Worm (Caenorhabditis elegans) whole organism, L4 larva: ENCODE results near the gene exc-1.

Experiments
- ceh-82 ChIP-seq: sonication (generic microtip); optimal IDR thresholded peaks from 2 replicates; lab custom pipeline; 2017; ENCODE audit warnings: missing biosample characterization, missing genetic modification characterization
- ctbp-1 ChIP-seq: fragments of 200-800 bp; sonication (Bioruptor generic); IDR thresholded peaks from 2 replicates; pipeline ENCODE4 v1.3.6; 2022; ENCODE audit warnings: missing genetic modification reagents, missing genetic modification characterization, missing compliant biosample characterization
- lin-15B ChIP-seq: fragments of 150-350 bp; sonication (generic microtip); optimal IDR thresholded peaks from 3 replicates; lab custom pipeline; 2014; ENCODE audit warnings: missing biosample characterization, missing genetic modification characterization

DNA sequence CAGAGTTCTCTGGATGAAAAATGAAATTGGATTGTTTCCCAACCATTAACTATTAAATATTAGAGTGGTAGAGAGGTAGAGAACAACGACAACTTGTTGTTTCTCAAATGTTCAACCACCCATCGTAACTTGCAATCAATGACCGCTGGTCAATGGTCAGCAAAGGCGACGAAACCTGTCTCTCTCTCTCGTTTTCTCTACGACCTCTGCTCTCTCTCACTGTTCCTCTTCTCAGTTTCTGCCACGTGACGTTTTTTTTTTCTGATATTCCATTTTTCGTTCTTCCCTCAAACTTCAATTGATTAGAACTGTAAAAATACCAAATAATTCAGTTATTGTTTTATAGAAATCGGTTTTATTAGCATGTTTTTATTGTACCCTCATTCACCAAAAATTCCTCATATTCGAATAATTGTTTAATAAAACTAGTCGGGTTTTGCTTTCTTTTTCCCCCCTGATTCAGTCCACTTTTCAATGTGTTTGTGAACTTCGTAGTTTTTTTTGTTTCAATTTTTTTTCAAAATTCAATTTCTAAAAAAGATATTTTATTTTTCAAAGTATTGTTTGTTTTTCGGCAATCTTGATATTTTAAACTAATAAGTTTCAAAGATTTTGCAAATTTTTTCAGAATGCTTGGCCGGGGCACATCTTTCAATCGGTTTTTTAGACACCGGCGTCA, 19.9 kb upstream of the exc-1 start, which contains the start of gene suox-1:
- TF ChIP-seq ctbp-1 (GFP tag; lab: Robert Waterston, UW) (no peak), ceh-82 (tag; lab: Kevin White, UChicago) (no peak), lin-15B (tag; lab: Kevin White, UChicago) (no peak)
